Worm (Caenorhabditis elegans): ENCODE results near the gene C14B1.3.

Gene C14B1.3

DNA sequence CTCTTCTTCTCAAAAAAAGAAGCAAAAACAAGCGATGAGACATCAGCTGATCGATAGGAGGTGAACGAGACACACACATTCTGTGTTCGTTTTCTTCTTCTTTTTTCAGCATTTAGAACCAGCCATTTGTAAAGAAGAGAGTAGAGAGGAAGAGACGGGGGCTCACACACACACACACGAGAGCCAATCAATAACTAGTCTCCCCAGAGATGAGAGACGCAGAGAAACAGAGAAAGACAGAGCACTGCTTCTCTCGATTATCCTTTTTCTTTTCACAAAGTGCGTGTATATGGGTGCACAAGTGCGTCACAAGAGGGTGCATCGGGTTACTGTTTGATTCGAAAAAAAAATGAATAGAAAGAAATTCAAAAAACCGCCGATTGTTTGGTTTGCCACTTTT, 26.0 kb upstream of the C14B1.3 start (continued):
- TF ChIP-seq unc-86 (tag; optimal IDR thresholded peaks at IDR 0.05) (no peak), ceh-22 (tag; optimal IDR thresholded peaks at IDR 0.05) (no peak), unc-42 (tag; optimal IDR thresholded peaks at IDR 0.05) (peak; percentile 29), ets-4 (tag; optimal IDR thresholded peaks at IDR 0.05) (no peak), dve-1 (tag; optimal IDR thresholded peaks at IDR 0.05) (no peak), sox-2 (GFP tag; IDR thresholded peaks at IDR 0.05) (no peak), Y22D7AL.16 (tag; optimal IDR thresholded peaks at IDR 0.05) (no peak), ceh-30 (tag; optimal IDR thresholded peaks at IDR 0.05) (no peak), fax-1 (tag; optimal IDR thresholded peaks at IDR 0.05) (no peak), elt-2 (tag; optimal IDR thresholded peaks at IDR 0.05) (no peak), madf-2 (tag; optimal IDR thresholded peaks at IDR 0.05) (no peak), F13H6.1 (tag; optimal IDR thresholded peaks at IDR 0.05) (no peak), ama-1 (optimal IDR thresholded peaks at IDR 0.05) (no peak), ahr-1 (tag; optimal IDR thresholded peaks at IDR 0.05) (no peak), ceh-2 (tag; optimal IDR thresholded peaks at IDR 0.05) (no peak)

DNA sequence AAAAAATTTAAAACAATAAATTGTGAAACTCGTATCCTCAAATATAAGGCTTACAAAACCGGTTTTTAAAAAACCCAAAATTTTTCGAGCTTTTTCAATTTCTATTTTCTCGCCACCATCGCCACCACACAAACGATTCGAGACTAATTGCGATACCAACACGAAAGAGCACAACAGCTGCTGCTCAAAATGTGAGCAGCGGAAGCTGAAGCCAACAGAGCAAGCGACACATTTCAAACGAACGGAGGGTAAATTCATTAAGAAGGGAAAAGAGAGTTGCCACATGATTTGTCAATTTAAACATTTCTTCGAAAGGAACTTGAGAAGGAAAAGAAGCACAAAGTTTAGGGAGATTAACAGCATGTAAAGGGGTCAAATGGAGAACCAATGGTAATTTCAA, 24.3 kb upstream of the C14B1.3 start:
- TF ChIP-seq unc-42 (tag; optimal IDR thresholded peaks at IDR 0.05) (peak; percentile 49), pax-1 (tag; optimal IDR thresholded peaks at IDR 0.05) (no peak), unc-55 (GFP tag; optimal IDR thresholded peaks at IDR 0.05) (peak; percentile 0)

DNA sequence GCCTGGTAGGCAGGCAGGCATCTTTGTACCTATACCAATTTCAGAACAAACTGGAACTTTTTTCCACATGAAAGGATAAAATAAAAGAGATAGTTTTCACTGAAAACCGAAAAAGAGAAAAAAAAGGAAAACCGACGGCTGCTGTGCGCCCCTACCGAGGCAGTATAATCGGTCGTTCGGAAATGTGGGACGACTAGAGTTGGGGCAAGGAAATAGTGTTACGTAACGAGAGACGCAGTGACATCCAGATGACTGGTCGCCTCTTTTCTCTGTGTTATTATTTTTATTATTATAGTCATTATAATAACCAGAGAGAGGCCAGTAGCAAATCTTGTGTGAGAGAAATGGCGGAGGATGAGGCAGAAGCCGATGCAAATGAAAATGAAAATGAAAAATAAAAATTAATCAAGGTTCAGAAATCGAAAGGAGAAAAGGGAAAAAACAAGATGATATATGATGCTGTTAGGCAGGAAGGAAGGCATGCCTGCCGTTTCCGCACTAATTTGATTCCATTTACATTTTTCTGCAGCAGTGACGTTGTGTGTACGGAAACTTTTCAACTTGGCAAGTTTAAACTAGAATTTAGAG, 21.9 kb upstream of the C14B1.3 start:
- TF ChIP-seq ceh-24 (tag; optimal IDR thresholded peaks at IDR 0.05) (no peak), ceh-31 (tag; optimal IDR thresholded peaks at IDR 0.05) (peak; percentile 10), che-1 (tag; optimal IDR thresholded peaks at IDR 0.05) (no peak)

DNA sequence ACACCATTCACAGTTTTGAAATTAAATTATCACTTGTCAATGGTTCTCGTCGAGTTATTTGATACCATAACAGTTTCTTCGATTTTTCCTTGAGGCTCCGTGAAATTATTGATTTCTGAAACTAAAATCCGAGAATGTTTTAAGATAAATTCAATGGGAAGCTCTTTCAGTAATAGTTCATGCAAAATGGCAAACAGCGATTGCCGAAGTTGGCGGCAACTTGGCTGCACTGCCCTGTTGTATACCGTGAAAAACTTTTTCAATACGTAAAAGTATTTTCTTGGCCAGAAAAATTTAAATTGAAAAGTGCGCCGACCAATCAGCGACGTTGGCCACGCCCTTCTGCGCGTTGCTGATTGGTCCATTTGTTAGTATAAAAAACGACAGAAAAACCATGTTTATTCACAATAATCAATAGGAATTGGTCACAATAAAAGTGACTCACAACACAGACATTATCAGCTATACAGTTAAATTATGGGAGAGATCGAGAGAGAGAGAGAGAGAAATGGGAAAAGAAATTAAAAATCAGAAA, 20.4 kb upstream of the C14B1.3 start:
- TF ChIP-seq hlh-13 (GFP tag; optimal IDR thresholded peaks at IDR 0.05) (no peak), ceh-30 (tag; optimal IDR thresholded peaks at IDR 0.05) (no peak), nfya-1 (tag; optimal IDR thresholded peaks at IDR 0.05) (peak; percentile 89), ceh-2 (tag; optimal IDR thresholded peaks at IDR 0.05) (no peak), ceh-34 (tag; optimal IDR thresholded peaks at IDR 0.05) (no peak), unc-86 (tag; optimal IDR thresholded peaks at IDR 0.05) (no peak), hlh-8 (tag; optimal IDR thresholded peaks at IDR 0.05) (no peak)

DNA sequence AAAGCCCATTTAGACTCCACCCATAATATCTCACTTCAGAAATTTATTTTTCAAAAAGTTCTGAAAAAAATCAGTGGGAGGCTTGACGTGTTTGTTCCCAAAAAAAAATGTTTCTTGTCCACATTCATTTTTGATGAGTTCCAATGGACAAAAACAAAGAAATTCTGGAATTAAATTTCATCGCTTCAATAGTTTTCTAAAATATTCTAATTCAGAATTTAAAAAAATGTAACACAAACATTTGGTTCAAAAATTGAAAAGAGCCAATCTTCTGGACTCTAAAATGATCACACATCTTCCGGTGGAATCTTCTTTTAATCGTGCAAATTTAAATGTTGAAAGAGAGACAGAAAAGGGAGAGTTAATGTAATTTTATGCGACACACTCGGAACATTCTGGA, 10.8 kb upstream of the C14B1.3 start:
- TF ChIP-seq unc-42 (tag; optimal IDR thresholded peaks at IDR 0.05) (peak; percentile 6), nhr-232 (tag; optimal IDR thresholded peaks at IDR 0.05) (no peak)

DNA sequence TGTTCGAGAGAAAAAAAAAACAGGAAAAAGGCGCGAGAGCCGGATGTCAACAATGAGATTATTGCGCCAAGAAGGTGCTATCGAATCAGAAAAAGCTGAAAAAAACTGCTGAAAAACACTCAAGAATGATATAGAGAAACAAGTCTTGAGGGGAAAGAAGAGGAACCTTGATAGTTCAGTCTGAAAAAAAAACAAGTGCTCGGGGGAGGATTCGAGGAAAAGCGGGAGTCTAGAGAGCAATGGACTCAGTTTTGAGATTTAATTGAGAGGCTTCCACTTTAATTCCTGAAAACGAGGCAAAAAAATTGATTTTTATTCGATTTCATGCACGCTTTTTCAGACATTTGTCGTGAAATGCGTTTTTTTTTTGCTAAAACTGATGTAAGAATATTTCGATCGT, 8.8 kb upstream of the C14B1.3 start, which contains the start of gene npr-15:
Gene npr-15 (minus strand): TSS at position 101 of the 400 bp plus-strand sequence.
- no peak for TF ChIP-seq ceh-9 (tag; optimal IDR thresholded peaks at IDR 0.05)
- no peak for TF ChIP-seq syd-9 (tag; optimal IDR thresholded peaks at IDR 0.05)
- TF ChIP-seq Y22D7AL.16 (tag; optimal IDR thresholded peaks at IDR 0.05), result no peak
- TF ChIP-seq hlh-15 (tag; optimal IDR thresholded peaks at IDR 0.05), result no peak
- TF ChIP-seq fkh-6 (tag; optimal IDR thresholded peaks at IDR 0.05), result no peak
- no peak for TF ChIP-seq hlh-6 (tag; optimal IDR thresholded peaks at IDR 0.05)
- no peak for TF ChIP-seq madf-2 (tag; optimal IDR thresholded peaks at IDR 0.05)
- no peak for TF ChIP-seq gmeb-2 (tag; optimal IDR thresholded peaks at IDR 0.05)
- TF ChIP-seq fkh-10 (GFP tag; optimal IDR thresholded peaks at IDR 0.05), result no peak
- TF ChIP-seq K09A11.1 (tag; optimal IDR thresholded peaks at IDR 0.05; ENCODE audit: insufficient read depth), result no peak
- no peak for TF ChIP-seq nhr-232 (tag; optimal IDR thresholded peaks at IDR 0.05)
- no peak for TF ChIP-seq ceh-45 (GFP tag; IDR thresholded peaks at IDR 0.05)
- no peak for TF ChIP-seq fax-1 (tag; optimal IDR thresholded peaks at IDR 0.05)
- TF ChIP-seq ahr-1 (tag; optimal IDR thresholded peaks at IDR 0.05), result no peak
- TF ChIP-seq unc-86 (tag; optimal IDR thresholded peaks at IDR 0.05), result no peak
- TF ChIP-seq hlh-8 (tag; optimal IDR thresholded peaks at IDR 0.05), result no peak
